Fruit fly (Drosophila melanogaster) whole organism, wandering third instar larva: ENCODE measurements around the gene CkIIalpha-i3.

Source experiments
- Abd-B ChIP-seq: fragments of >200 bp; optimal IDR thresholded peaks from 2 replicates; lab custom pipeline; 2017; ENCODE audit warnings: missing biosample characterization, missing genetic modification characterization
- CG32264 ChIP-seq: fragments of 200-800 bp; sonication (Bioruptor generic); optimal IDR thresholded peaks from 2 replicates; lab custom pipeline; 2016; ENCODE audit warnings: missing biosample characterization, missing genetic modification characterization
- CG9705 ChIP-seq: fragments of 200-800 bp; sonication (Bioruptor generic); optimal IDR thresholded peaks from 2 replicates; lab custom pipeline; 2018; ENCODE audit warnings: missing biosample characterization, mild to moderate bottlenecking, missing genetic modification characterization
- CrebA ChIP-seq: fragments of 200-800 bp; sonication (Bioruptor generic); optimal IDR thresholded peaks from 2 replicates; lab custom pipeline; 2016; ENCODE audit warnings: missing biosample characterization, mild to moderate bottlenecking, missing genetic modification characterization, borderline replicate concordance
- Dfd ChIP-seq: fragments of >200 bp; optimal IDR thresholded peaks from 2 replicates; lab custom pipeline; 2017; ENCODE audit warnings: missing biosample characterization, missing genetic modification characterization
- Dif ChIP-seq: fragments of 200-275, 200-300 bp; sonication (Bioruptor generic); optimal IDR thresholded peaks from 2 replicates; lab custom pipeline; 2018; ENCODE audit warnings: missing biosample characterization, missing genetic modification characterization; ENCODE audit not compliant: partially characterized antibody
- GATAd ChIP-seq: sonication (Bioruptor generic); optimal IDR thresholded peaks from 2 replicates; lab custom pipeline; 2016; ENCODE audit warnings: missing biosample characterization, missing genetic modification characterization
- HLH106 ChIP-seq: fragments of 200-800 bp; optimal IDR thresholded peaks from 3 replicates; lab custom pipeline; 2019; ENCODE audit warnings: missing biosample characterization, mild to moderate bottlenecking, missing genetic modification characterization, moderate library complexity
- Hnf4 ChIP-seq: fragments of 200-800 bp; sonication (Bioruptor generic); optimal IDR thresholded peaks from 2 replicates; lab custom pipeline; 2016; ENCODE audit warnings: missing biosample characterization, mild to moderate bottlenecking, missing genetic modification characterization
- Hr78 ChIP-seq: fragments of >200 bp; optimal IDR thresholded peaks from 2 replicates; lab custom pipeline; 2017; ENCODE audit warnings: missing biosample characterization, missing genetic modification characterization
- Hr83 ChIP-seq: fragments of 200-300 bp; sonication (Bioruptor generic); optimal IDR thresholded peaks from 2 replicates; lab custom pipeline; 2016; ENCODE audit warnings: missing biosample characterization, mild to moderate bottlenecking, missing genetic modification characterization, moderate library complexity; ENCODE audit not compliant: poor library complexity, severe bottlenecking
- Jra ChIP-seq: sonication (Bioruptor generic); optimal IDR thresholded peaks from 2 replicates; lab custom pipeline; 2016; ENCODE audit warnings: missing biosample characterization, missing genetic modification characterization
- Mio ChIP-seq: sonication (Bioruptor generic); optimal IDR thresholded peaks from 2 replicates; lab custom pipeline; 2016; ENCODE audit warnings: missing biosample characterization, missing genetic modification characterization
- Myc ChIP-seq: fragments of >200 bp; optimal IDR thresholded peaks from 2 replicates; lab custom pipeline; 2017
- N ChIP-seq: fragments of >200 bp; optimal IDR thresholded peaks from 2 replicates; lab custom pipeline; 2018; ENCODE audit warnings: missing biosample characterization, missing external identifiers, missing genetic modification characterization
- OdsH ChIP-seq: fragments of 200-800 bp; sonication (Bioruptor generic); optimal IDR thresholded peaks from 2 replicates; lab custom pipeline; 2016; ENCODE audit warnings: missing biosample characterization, mild to moderate bottlenecking, missing genetic modification characterization
- Rel ChIP-seq, 2 experiments: fragments of 200-800 bp; sonication (Bioruptor generic) in 1 of 2; optimal IDR thresholded peaks; 2 replicates in 1 of 2; 3 replicates in 1 of 2; lab custom pipeline; 2016 to 2019; ENCODE audit warnings: mild to moderate bottlenecking in 2 of 2, missing biosample characterization in 2 of 2, missing genetic modification characterization in 2 of 2, moderate library complexity in 1 of 2
- Sp1 ChIP-seq: fragments of 200-800 bp; sonication (Bioruptor generic); optimal IDR thresholded peaks from 3 replicates; lab custom pipeline; 2019; ENCODE audit warnings: missing biosample characterization, mild to moderate bottlenecking, missing genetic modification characterization, moderate library complexity
- Vsx2 ChIP-seq: fragments of 200-300, 225-300 bp; sonication (Bioruptor generic); optimal IDR thresholded peaks from 2 replicates; lab custom pipeline; 2018; ENCODE audit warnings: missing biosample characterization, missing genetic modification characterization; ENCODE audit not compliant: partially characterized antibody
- br ChIP-seq: fragments of 200-800 bp; sonication (Bioruptor generic); optimal IDR thresholded peaks from 2 replicates; lab custom pipeline; 2016; ENCODE audit warnings: missing biosample characterization, missing genetic modification characterization
- brk ChIP-seq: fragments of 200-800 bp; sonication (Bioruptor generic); optimal IDR thresholded peaks from 2 replicates; lab custom pipeline; 2016; ENCODE audit warnings: missing biosample characterization, mild to moderate bottlenecking, missing genetic modification characterization
- dl ChIP-seq, 2 experiments: fragments of 175-275, 200-275 bp in 1 of 2; fragments of 200-275 bp in 1 of 2; sonication (Bioruptor generic); optimal IDR thresholded peaks; lab custom pipeline; 2018; ENCODE audit warnings: mild to moderate bottlenecking in 2 of 2, missing biosample characterization in 2 of 2, missing genetic modification characterization in 2 of 2, moderate library complexity in 2 of 2; ENCODE audit not compliant: partially characterized antibody in 2 of 2, insufficient read depth in 1 of 2
- dmrt93B ChIP-seq: fragments of 200-800 bp; sonication (Bioruptor generic); optimal IDR thresholded peaks from 2 replicates; lab custom pipeline; 2018; ENCODE audit warnings: missing biosample characterization, mild to moderate bottlenecking, missing genetic modification characterization
- dsf ChIP-seq: sonication (Bioruptor generic); optimal IDR thresholded peaks from 2 replicates; lab custom pipeline; 2016; ENCODE audit warnings: missing biosample characterization, missing genetic modification characterization, borderline replicate concordance
- ey ChIP-seq: fragments of 200-800 bp; sonication (Bioruptor generic); optimal IDR thresholded peaks from 2 replicates; lab custom pipeline; 2016; ENCODE audit warnings: missing biosample characterization, missing genetic modification characterization
- foxo ChIP-seq, 2 experiments: fragments of 200-800 bp; sonication (Bioruptor generic); optimal IDR thresholded peaks; 2 replicates in 1 of 2; 3 replicates in 1 of 2; lab custom pipeline; 2016 to 2017; ENCODE audit warnings: missing biosample characterization in 2 of 2, missing genetic modification characterization in 2 of 2
- fru ChIP-seq: fragments of 200-800 bp; sonication (Bioruptor generic); optimal IDR thresholded peaks from 3 replicates; lab custom pipeline; 2016; ENCODE audit warnings: missing biosample characterization, mild to moderate bottlenecking, missing genetic modification characterization
- h ChIP-seq: fragments of 200-800 bp; sonication (Bioruptor generic); optimal IDR thresholded peaks from 3 replicates; lab custom pipeline; 2016; ENCODE audit warnings: missing biosample characterization, mild to moderate bottlenecking, missing genetic modification characterization
- jim ChIP-seq: fragments of 175-275, 200-325 bp; sonication (Bioruptor generic); optimal IDR thresholded peaks from 2 replicates; lab custom pipeline; 2016; ENCODE audit warnings: missing biosample characterization, mild to moderate bottlenecking, missing genetic modification characterization
- lola ChIP-seq: fragments of >200 bp; optimal IDR thresholded peaks from 2 replicates; lab custom pipeline; 2017; ENCODE audit warnings: missing biosample characterization, missing genetic modification characterization
- pan ChIP-seq: fragments of >200 bp; optimal IDR thresholded peaks from 2 replicates; lab custom pipeline; 2017
- psq ChIP-seq: fragments of 200-800 bp; sonication (Bioruptor generic); optimal IDR thresholded peaks from 3 replicates; lab custom pipeline; 2017; ENCODE audit warnings: missing biosample characterization, mild to moderate bottlenecking, missing genetic modification characterization, moderate library complexity
- rgr ChIP-seq: fragments of 200-800 bp; sonication (Bioruptor generic); optimal IDR thresholded peaks from 3 replicates; lab custom pipeline; 2016; ENCODE audit warnings: missing biosample characterization, mild to moderate bottlenecking, missing genetic modification characterization
- sage ChIP-seq: fragments of 200-800 bp; sonication (Bioruptor generic); optimal IDR thresholded peaks from 2 replicates; lab custom pipeline; 2016; ENCODE audit warnings: missing biosample characterization, mild to moderate bottlenecking, missing genetic modification characterization
- sv ChIP-seq: fragments of 200-800 bp; sonication (Bioruptor generic); optimal IDR thresholded peaks from 3 replicates; lab custom pipeline; 2016; ENCODE audit warnings: missing biosample characterization, missing genetic modification characterization
- tai ChIP-seq: sonication (Bioruptor generic); optimal IDR thresholded peaks from 2 replicates; lab custom pipeline; 2016; ENCODE audit warnings: missing biosample characterization, missing genetic modification characterization
- usp ChIP-seq: fragments of >200 bp; optimal IDR thresholded peaks from 2 replicates; lab custom pipeline; 2017; ENCODE audit warnings: missing biosample characterization, missing genetic modification characterization
- woc ChIP-seq: sonication (Bioruptor generic); optimal IDR thresholded peaks from 2 replicates; lab custom pipeline; 2016; ENCODE audit warnings: missing biosample characterization, mild to moderate bottlenecking, missing genetic modification characterization

Gene CkIIalpha-i3

DNA sequence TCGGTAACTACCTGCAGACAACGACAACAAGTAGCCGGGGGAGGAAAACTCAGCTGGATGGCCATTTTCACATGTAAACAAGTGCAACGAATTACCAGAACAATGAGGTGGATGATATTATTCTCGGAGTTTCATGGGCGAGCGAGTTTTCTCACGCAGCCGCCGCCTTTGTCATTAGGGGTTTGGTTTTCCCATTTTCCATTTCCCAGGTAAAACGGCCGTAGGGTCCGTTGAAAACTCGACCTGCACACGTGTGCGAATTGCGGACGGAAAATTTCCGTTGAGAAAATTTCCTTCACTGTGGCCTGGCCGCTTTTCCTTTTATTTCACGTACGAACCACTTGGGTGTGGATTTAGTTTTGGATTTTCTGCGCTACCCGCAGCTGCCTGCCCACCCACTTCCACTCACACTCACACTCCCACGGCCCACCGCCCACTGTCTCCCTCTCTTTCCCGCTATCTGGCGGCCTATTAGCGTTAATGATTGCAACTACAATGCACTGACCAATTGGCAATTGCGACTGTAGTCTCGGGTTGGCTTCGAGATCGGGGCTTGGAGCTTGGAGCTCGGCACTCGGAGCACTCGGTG is 43.3 kb upstream of the CkIIalpha-i3 start:
- TF ChIP-seq Sp1 (GFP tag; lab: Kevin White, UChicago) = no peak
- no peak for TF ChIP-seq N (GFP tag; lab: Kevin White, UChicago)
- no peak for TF ChIP-seq Abd-B
- TF ChIP-seq GATAd (GFP tag; lab: Kevin White, UChicago) = no peak
- TF ChIP-seq Rel (GFP tag; optimal IDR thresholded peaks at IDR 0.05; lab: Kevin White, UChicago) = no peak
- no peak for TF ChIP-seq Rel (tag; optimal IDR thresholded peaks at IDR 0.05; lab: Kevin White, UChicago)
- TF ChIP-seq CrebA (GFP tag; lab: Kevin White, UChicago) = no peak
- no peak for TF ChIP-seq usp (GFP tag; lab: Kevin White, UChicago)
- TF ChIP-seq foxo (GFP tag; optimal IDR thresholded peaks at IDR 0.05; lab: Kevin White, UChicago) = no peak
- TF ChIP-seq Mio (GFP tag; lab: Kevin White, UChicago) = no peak

DNA sequence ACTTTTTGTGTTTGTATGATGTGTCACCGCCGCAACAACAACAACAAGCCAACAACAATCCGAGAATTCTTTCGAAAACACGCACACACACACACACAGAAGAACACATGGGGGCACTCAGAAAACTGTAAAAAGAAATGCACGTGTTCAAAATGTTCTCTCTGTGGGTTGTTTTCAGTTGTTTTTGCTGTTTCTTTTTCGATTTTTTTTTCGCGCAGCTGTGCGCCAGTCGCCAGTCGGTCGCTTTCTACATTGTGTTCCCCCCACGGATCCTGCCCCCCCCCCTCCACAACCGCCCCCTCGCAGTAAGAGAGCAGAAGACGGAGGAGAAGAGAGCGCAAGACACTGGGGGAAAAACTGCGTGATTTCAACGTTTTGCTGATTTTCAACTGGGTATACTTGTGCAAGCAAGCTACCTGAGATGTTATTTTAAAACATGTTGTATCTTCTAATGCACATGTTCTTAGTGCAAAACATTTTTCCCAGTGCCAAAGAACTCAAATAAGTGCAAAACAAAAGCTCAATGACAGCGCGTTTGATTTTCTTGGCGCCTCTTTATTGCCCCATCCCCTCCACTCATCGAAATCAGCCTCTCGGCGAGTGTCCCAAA is 41.2 kb upstream of the CkIIalpha-i3 start:
- TF ChIP-seq foxo (GFP tag; optimal IDR thresholded peaks at IDR 0.05; lab: Kevin White, UChicago) (peak in 1 of 2 experiments; percentile 60), Hnf4 (no peak), ey (GFP tag; lab: Kevin White, UChicago) (peak; percentile 36), sv (GFP tag; lab: Kevin White, UChicago) (no peak), pan (lab: Kevin White, UChicago) (no peak), tai (no peak), psq (peak; percentile 63), Hr78 (GFP tag; lab: Kevin White, UChicago) (no peak), OdsH (GFP tag; lab: Kevin White, UChicago) (peak; percentile 31), GATAd (GFP tag; lab: Kevin White, UChicago) (no peak), Rel (GFP tag; optimal IDR thresholded peaks at IDR 0.05; lab: Kevin White, UChicago) (no peak), Rel (tag; optimal IDR thresholded peaks at IDR 0.05; lab: Kevin White, UChicago) (peak; percentile 30), Vsx2 (no peak), HLH106 (tag; lab: Kevin White, UChicago) (peak; percentile 48), Dif (GFP tag; lab: Kevin White, UChicago) (no peak), N (GFP tag; lab: Kevin White, UChicago) (no peak), h (GFP tag; lab: Kevin White, UChicago) (peak; percentile 5), CrebA (GFP tag; lab: Kevin White, UChicago) (no peak), rgr (GFP tag; lab: Kevin White, UChicago) (peak; percentile 41), CG32264 (GFP tag; lab: Kevin White, UChicago) (no peak), Myc (lab: Kevin White, UChicago) (no peak), brk (GFP tag; lab: Kevin White, UChicago) (no peak), jim (GFP tag; lab: Kevin White, UChicago) (peak; percentile 27), lola (GFP tag; lab: Kevin White, UChicago) (no peak), dl (GFP tag; optimal IDR thresholded peaks at IDR 0.05; lab: Kevin White, UChicago; ENCODE audit: insufficient read depth in 1 of 2, partially characterized antibody in 2 of 2) (no peak), dmrt93B (GFP tag; lab: Kevin White, UChicago) (no peak), Hr83 (GFP tag; lab: Kevin White, UChicago) (no peak), Dfd (GFP tag; lab: Kevin White, UChicago) (no peak), Mio (GFP tag; lab: Kevin White, UChicago) (no peak), CG9705 (GFP tag; lab: Kevin White, UChicago) (no peak), Sp1 (GFP tag; lab: Kevin White, UChicago) (no peak), dsf (GFP tag; lab: Kevin White, UChicago) (no peak), woc (GFP tag; lab: Kevin White, UChicago) (no peak), Jra (GFP tag; lab: Kevin White, UChicago) (no peak), usp (GFP tag; lab: Kevin White, UChicago) (no peak), fru (GFP tag; lab: Kevin White, UChicago) (peak; percentile 49), sage (GFP tag; lab: Kevin White, UChicago) (no peak), Abd-B (no peak), br (GFP tag; lab: Kevin White, UChicago) (no peak)
